Worm (Caenorhabditis elegans) whole organism, early embryonic: ENCODE results near the gene ZK470.14.

Source experiments
- ama-1 ChIP-seq: fragments of 150-350 bp; optimal IDR thresholded peaks from 2 replicates; lab custom pipeline; 2014
- ceh-13 ChIP-seq: fragments of 200-800 bp; sonication (Bioruptor generic); optimal IDR thresholded peaks from 2 replicates; lab custom pipeline; 2018; ENCODE audit warnings: mild to moderate bottlenecking, missing genetic modification characterization, missing compliant biosample characterization
- ets-7 ChIP-seq: sonication (generic microtip); optimal IDR thresholded peaks from 2 replicates; lab custom pipeline; 2016; ENCODE audit warnings: missing genotype, missing genetic modification characterization, missing compliant biosample characterization
- flt-1 ChIP-seq: fragments of 200-800 bp; sonication (Bioruptor generic); IDR thresholded peaks from 2 replicates; pipeline ENCODE4 v1.3.6; 2022; ENCODE audit warnings: missing genetic modification characterization, missing compliant biosample characterization
- hmbx-1 ChIP-seq: sonication (generic microtip); optimal IDR thresholded peaks from 2 replicates; lab custom pipeline; 2016; ENCODE audit warnings: mild to moderate bottlenecking, missing genetic modification characterization, missing compliant biosample characterization
- hmg-4 ChIP-seq: fragments of 200-800 bp; sonication (Bioruptor generic); optimal IDR thresholded peaks from 2 replicates; lab custom pipeline; 2018; ENCODE audit warnings: mild to moderate bottlenecking, missing genetic modification characterization, missing compliant biosample characterization
- hnd-1 ChIP-seq: sonication (generic microtip); optimal IDR thresholded peaks from 2 replicates; lab custom pipeline; 2016; ENCODE audit warnings: missing genetic modification characterization, missing compliant biosample characterization
- pes-1 ChIP-seq: fragments of 200-800 bp; sonication (Bioruptor generic); IDR thresholded peaks from 2 replicates; pipeline ENCODE4 v1.3.6; 2022; ENCODE audit warnings: missing genetic modification reagents, missing genetic modification characterization, missing compliant biosample characterization
- scrt-1 ChIP-seq: fragments of 200-800 bp; sonication (Bioruptor generic); IDR thresholded peaks from 2 replicates; pipeline ENCODE4 v1.3.6; 2022; ENCODE audit warnings: missing genetic modification characterization, missing compliant biosample characterization
- sea-1 ChIP-seq: fragments of 200-800 bp; sonication (Bioruptor generic); conservative IDR thresholded peaks from 2 replicates; pipeline ENCODE4 v1.3.6; 2022; ENCODE audit warnings: missing genetic modification characterization, missing compliant biosample characterization
- tra-4 ChIP-seq: sonication (generic microtip); optimal IDR thresholded peaks from 2 replicates; lab custom pipeline; 2017; ENCODE audit warnings: missing genetic modification characterization, missing compliant biosample characterization

- TF ChIP-seq ama-1 (lab: Kevin White, UChicago) (no peak), tra-4 (no peak), ets-7 (no peak), hnd-1 (tag; lab: Kevin White, UChicago) (no peak), flt-1 (GFP tag; lab: Robert Waterston, UW) (no peak), sea-1 (GFP tag; lab: Robert Waterston, UW) (no peak), hmg-4 (GFP tag; lab: Kevin White, UChicago) (peak; percentile 78), hmbx-1 (no peak), scrt-1 (GFP tag; lab: Robert Waterston, UW) (0 out of 2 replicates have a peak, but pooled peaks have one; percentile 53), pes-1 (GFP tag; lab: Robert Waterston, UW) (no peak), ceh-13 (no peak)
These were observed 9.4 kb upstream of the ZK470.14 start for ce11 chrX:4157896-4158295.
